Worm (Caenorhabditis elegans) whole organism, mixed stage, embryonic: ENCODE results near the gene Y51H7BR.8.
A peak's percentile ranks its signal among the peaks of the same experiment; 100 is the strongest.
"Not testable (repeated sequence)": the region's sequence is repeated elsewhere in the genome, so short reads cannot be mapped to it uniquely, and the experiment has no call there.

Experiments
- blmp-1 ChIP-seq: fragments of 150-350 bp; optimal IDR thresholded peaks from 2 replicates; lab custom pipeline; 2014; ENCODE audit warnings: missing biosample characterization, missing genetic modification characterization
- ceh-39 ChIP-seq: fragments of 150-350 bp; optimal IDR thresholded peaks from 2 replicates; lab custom pipeline; 2014; ENCODE audit warnings: missing biosample characterization, missing genetic modification characterization
- ceh-43 ChIP-seq: fragments of 200-800 bp; sonication (Bioruptor generic); optimal IDR thresholded peaks from 2 replicates; lab custom pipeline; 2018; ENCODE audit warnings: mild to moderate bottlenecking, missing genetic modification characterization, moderate library complexity, missing compliant biosample characterization
- ceh-83 ChIP-seq: fragments of 200-800 bp; sonication (Bioruptor generic); optimal IDR thresholded peaks from 2 replicates; lab custom pipeline; 2018; ENCODE audit warnings: mild to moderate bottlenecking, missing genetic modification characterization, missing compliant biosample characterization
- ces-1 ChIP-seq: fragments of 150-350 bp; optimal IDR thresholded peaks from 2 replicates; lab custom pipeline; 2014; ENCODE audit warnings: missing biosample characterization, missing genetic modification reagents, missing genetic modification characterization
- cnd-1 ChIP-seq: fragments of 200-800 bp; sonication (Bioruptor generic); optimal IDR thresholded peaks from 2 replicates; lab custom pipeline; 2018; ENCODE audit warnings: mild to moderate bottlenecking, missing genetic modification characterization, missing compliant biosample characterization
- drap-1 ChIP-seq: fragments of 200-800 bp; sonication (Bioruptor generic); optimal IDR thresholded peaks from 3 replicates; lab custom pipeline; 2018; ENCODE audit warnings: mild to moderate bottlenecking, missing genetic modification characterization, missing compliant biosample characterization
- elt-1 ChIP-seq: sonication (generic microtip); optimal IDR thresholded peaks from 2 replicates; lab custom pipeline; 2017; ENCODE audit warnings: missing genetic modification characterization, mild to moderate bottlenecking, missing compliant biosample characterization, antibody characterized with exemption, moderate library complexity, borderline replicate concordance; ENCODE audit not compliant: insufficient read depth
- elt-3 ChIP-seq: fragments of 150-350 bp; optimal IDR thresholded peaks from 2 replicates; lab custom pipeline; 2014; ENCODE audit warnings: missing biosample characterization, missing genetic modification characterization
- flh-1 ChIP-seq: fragments of 200-800 bp; sonication (Bioruptor generic); optimal IDR thresholded peaks from 2 replicates; lab custom pipeline; 2018; ENCODE audit warnings: mild to moderate bottlenecking, missing genetic modification characterization, moderate library complexity, missing compliant biosample characterization
- ham-2 ChIP-seq: fragments of 200-800 bp; sonication (Bioruptor generic); optimal IDR thresholded peaks from 2 replicates; lab custom pipeline; 2018; ENCODE audit warnings: mild to moderate bottlenecking, missing genetic modification characterization, missing compliant biosample characterization
- hlh-1 ChIP-seq: fragments of 150-350 bp; optimal IDR thresholded peaks from 2 replicates; lab custom pipeline; 2014; ENCODE audit warnings: missing biosample characterization, missing genetic modification reagents, missing genetic modification characterization
- lin-13 ChIP-seq: fragments of 150-350 bp; optimal IDR thresholded peaks from 2 replicates; lab custom pipeline; 2014; ENCODE audit warnings: missing biosample characterization, missing genetic modification characterization
- lin-32 ChIP-seq: fragments of 200-800 bp; sonication (Bioruptor generic); optimal IDR thresholded peaks from 2 replicates; lab custom pipeline; 2018; ENCODE audit warnings: mild to moderate bottlenecking, missing genetic modification characterization, missing compliant biosample characterization
- lsy-2 ChIP-seq: fragments of 150-350 bp; optimal IDR thresholded peaks from 2 replicates; lab custom pipeline; 2014; ENCODE audit warnings: missing biosample characterization, missing genetic modification characterization
- mab-5 ChIP-seq: fragments of 150-350 bp; optimal IDR thresholded peaks from 2 replicates; lab custom pipeline; 2014; ENCODE audit warnings: missing biosample characterization, missing genetic modification characterization
- mep-1 ChIP-seq: fragments of 150-350 bp; optimal IDR thresholded peaks from 2 replicates; lab custom pipeline; 2017; ENCODE audit warnings: missing biosample characterization, missing genetic modification reagents, missing genetic modification characterization, inconsistent platforms
- mls-2 ChIP-seq: sonication (generic microtip); optimal IDR thresholded peaks from 2 replicates; lab custom pipeline; 2016; ENCODE audit warnings: mild to moderate bottlenecking, missing genetic modification characterization, moderate library complexity, missing compliant biosample characterization
- nhr-12 ChIP-seq: fragments of 150-350 bp; optimal IDR thresholded peaks from 2 replicates; lab custom pipeline; 2014; ENCODE audit warnings: missing biosample characterization, missing genetic modification characterization
- nhr-2 ChIP-seq: fragments of 150-350 bp; optimal IDR thresholded peaks from 2 replicates; lab custom pipeline; 2014; ENCODE audit warnings: missing biosample characterization, missing genetic modification characterization
- nhr-237 ChIP-seq: fragments of 150-350 bp; optimal IDR thresholded peaks from 2 replicates; lab custom pipeline; 2014; ENCODE audit warnings: missing biosample characterization, missing genetic modification characterization
- nhr-28 ChIP-seq: fragments of 150-350 bp; optimal IDR thresholded peaks from 2 replicates; lab custom pipeline; 2014; ENCODE audit warnings: missing biosample characterization, missing genetic modification characterization
- nhr-76 ChIP-seq: sonication (generic microtip); optimal IDR thresholded peaks from 2 replicates; lab custom pipeline; 2017; ENCODE audit warnings: missing biosample characterization, missing genetic modification characterization
- sem-2 ChIP-seq: fragments of 200-800 bp; sonication (Bioruptor generic); optimal IDR thresholded peaks from 2 replicates; lab custom pipeline; 2018; ENCODE audit warnings: mild to moderate bottlenecking, missing genetic modification characterization, missing compliant biosample characterization
- sptf-1 ChIP-seq: sonication (generic microtip); optimal IDR thresholded peaks from 2 replicates; lab custom pipeline; 2017; ENCODE audit warnings: mild to moderate bottlenecking, missing genetic modification characterization, moderate library complexity, missing compliant biosample characterization
- tbx-8 ChIP-seq: fragments of 200-800 bp; sonication (Bioruptor generic); optimal IDR thresholded peaks from 2 replicates; lab custom pipeline; 2018; ENCODE audit warnings: mild to moderate bottlenecking, missing genetic modification characterization, moderate library complexity, missing compliant biosample characterization
- unc-120 ChIP-seq: sonication (generic microtip); optimal IDR thresholded peaks from 2 replicates; lab custom pipeline; 2017; ENCODE audit warnings: missing genetic modification characterization, missing compliant biosample characterization; ENCODE audit not compliant: poor library complexity, severe bottlenecking
- unc-39 ChIP-seq: fragments of 150-350 bp; optimal IDR thresholded peaks from 2 replicates; lab custom pipeline; 2014; ENCODE audit warnings: missing biosample characterization, missing genetic modification characterization
- unc-62 ChIP-seq: fragments of 150-350 bp; optimal IDR thresholded peaks from 2 replicates; lab custom pipeline; 2014; ENCODE audit warnings: missing biosample characterization, missing genetic modification reagents, missing genetic modification characterization
- zip-8 ChIP-seq: fragments of 150-350 bp; optimal IDR thresholded peaks from 2 replicates; lab custom pipeline; 2014; ENCODE audit warnings: missing biosample characterization, missing genetic modification characterization
- ztf-11 ChIP-seq: fragments of 150-350 bp; optimal IDR thresholded peaks from 2 replicates; lab custom pipeline; 2014; ENCODE audit warnings: missing biosample characterization, missing genetic modification characterization

Gene Y51H7BR.8

ce11 chrII:1529057-1529456 lies 10.0 kb downstream of the Y51H7BR.8 start, which contains the start of gene Y51H7BR.4:
TSS of gene Y51H7BR.4 (plus strand) at chrII:1529357.
- TF ChIP-seq ham-2 (GFP tag; lab: Kevin White, UChicago) (no peak), lsy-2 (tag; lab: Kevin White, UChicago) (no peak), lin-32 (no peak)

ce11 chrII:1535931-1536330 lies 16.9 kb downstream of the Y51H7BR.8 start, which contains the start of gene fbxb-43:
TSS of gene fbxb-43 (plus strand) at chrII:1536231.
- no peak for TF ChIP-seq unc-62
- peak; percentile 51 for TF ChIP-seq cnd-1 (tag; lab: Kevin White, UChicago)

ce11 chrII:1537321-1537720 lies 18.3 kb downstream of the Y51H7BR.8 start, which contains the start of gene fbxb-42:
TSS of gene fbxb-42 (plus strand) at chrII:1537621.
- TF ChIP-seq cnd-1 (tag; lab: Kevin White, UChicago): peak; percentile 48
- no peak for TF ChIP-seq elt-3 (tag; lab: Kevin White, UChicago)

ce11 chrII:1538589-1538988 lies 19.6 kb downstream of the Y51H7BR.8 start, which contains the start of gene fbxb-44:
TSS of gene fbxb-44 (plus strand) at chrII:1538889.
- TF ChIP-seq tbx-8 (GFP tag; lab: Kevin White, UChicago) (no peak), cnd-1 (tag; lab: Kevin White, UChicago) (peak; percentile 34)
- TF ChIP-seq, all 35 proteins: peak for 1

- TF ChIP-seq nhr-2; unc-120 (tag; lab: Kevin White, UChicago); mep-1 (tag; lab: Kevin White, UChicago): not testable (repeated sequence)
- TF ChIP-seq, all 35 proteins: peak for 0; not testable (repeated sequence) for 35
These were observed 21.6 kb downstream of the Y51H7BR.8 start, which contains the start of gene poml-4 for ce11 chrII:1540628-1541027. TSS of gene poml-4 (plus strand) at chrII:1540928.

- not testable (repeated sequence) for TF ChIP-seq flh-1, sem-2, drap-1 (GFP tag; lab: Kevin White, UChicago)
These were observed 24.2 kb downstream of the Y51H7BR.8 start, which contains the start of gene K05F6.4 for ce11 chrII:1543182-1543581. TSS of gene K05F6.4 (plus strand) at chrII:1543482.

- no peak for TF ChIP-seq mep-1 (tag; lab: Kevin White, UChicago)
- TF ChIP-seq ztf-11 (tag; lab: Kevin White, UChicago): no peak
- no peak for TF ChIP-seq sptf-1
- no peak for TF ChIP-seq sem-2 (GFP tag; lab: Kevin White, UChicago)
- no peak for TF ChIP-seq hlh-1 (tag; lab: Kevin White, UChicago)
- no peak for TF ChIP-seq nhr-237 (tag; lab: Kevin White, UChicago)
- TF ChIP-seq drap-1 (GFP tag; lab: Kevin White, UChicago): no peak
- no peak for TF ChIP-seq ceh-39 (tag; lab: Kevin White, UChicago)
- TF ChIP-seq zip-8: no peak
- no peak for TF ChIP-seq lin-32
- TF ChIP-seq mls-2 (tag; lab: Kevin White, UChicago): no peak
- no peak for TF ChIP-seq lsy-2 (tag; lab: Kevin White, UChicago)
- no peak for TF ChIP-seq nhr-28 (tag; lab: Kevin White, UChicago)
- no peak for TF ChIP-seq elt-3 (tag; lab: Kevin White, UChicago)
- TF ChIP-seq ces-1 (GFP tag; lab: Kevin White, UChicago): no peak
- no peak for TF ChIP-seq lin-13 (tag; lab: Kevin White, UChicago)
- TF ChIP-seq, all 35 proteins: peak for 0
These were observed 26.6 kb downstream of the Y51H7BR.8 start, which contains the start of gene K05F6.12 for ce11 chrII:1545625-1546024. TSS of gene K05F6.12 (plus strand) at chrII:1545925.

- TF ChIP-seq unc-39 (tag; lab: Kevin White, UChicago) (no peak), nhr-12 (no peak), ces-1 (GFP tag; lab: Kevin White, UChicago) (no peak), mab-5 (tag; lab: Kevin White, UChicago) (no peak), nhr-237 (tag; lab: Kevin White, UChicago) (no peak), nhr-28 (tag; lab: Kevin White, UChicago) (no peak), nhr-2 (no peak), ceh-83 (GFP tag; lab: Kevin White, UChicago) (no peak), blmp-1 (tag; lab: Kevin White, UChicago) (no peak), elt-3 (tag; lab: Kevin White, UChicago) (no peak), nhr-76 (no peak), ceh-43 (GFP tag; lab: Kevin White, UChicago) (no peak), elt-1 (tag; lab: Kevin White, UChicago) (no peak), lsy-2 (tag; lab: Kevin White, UChicago) (no peak), zip-8 (no peak), hlh-1 (tag; lab: Kevin White, UChicago) (no peak), cnd-1 (tag; lab: Kevin White, UChicago) (no peak)
These were observed 31.5 kb downstream of the Y51H7BR.8 start, which contains the start of the genes fbxb-52 and fbxb-51 for ce11 chrII:1550501-1550900. TSS of gene fbxb-52 (minus strand) at chrII:1550601. TSS of gene fbxb-51 (plus strand) at chrII:1550712.
